Worm (Caenorhabditis elegans) whole organism, L1 larva: ENCODE results near the gene rpt-1.

ENCODE experiments used
- C34B4.2 ChIP-seq: sonication (generic microtip); optimal IDR thresholded peaks from 2 replicates; lab custom pipeline; 2017; ENCODE audit warnings: mild to moderate bottlenecking, missing genetic modification characterization, missing compliant biosample characterization
- F16B12.6 ChIP-seq: fragments of 150-350 bp; optimal IDR thresholded peaks from 2 replicates; lab custom pipeline; 2014; ENCODE audit warnings: missing biosample characterization, missing genetic modification characterization
- alr-1 ChIP-seq: fragments of 200-800 bp; sonication (Bioruptor generic); optimal IDR thresholded peaks from 2 replicates; lab custom pipeline; 2018; ENCODE audit warnings: borderline replicate concordance, mild to moderate bottlenecking, missing genetic modification characterization, missing compliant biosample characterization
- aly-2 ChIP-seq: fragments of 150-350 bp; optimal IDR thresholded peaks from 2 replicates; lab custom pipeline; 2014; ENCODE audit warnings: missing biosample characterization, missing genetic modification characterization
- ceh-8 ChIP-seq: fragments of 200-800 bp; sonication (Bioruptor generic); optimal IDR thresholded peaks from 2 replicates; lab custom pipeline; 2018; ENCODE audit warnings: mild to moderate bottlenecking, missing genetic modification characterization, moderate library complexity, missing compliant biosample characterization
- ceh-82 ChIP-seq, 3 experiments: fragments of 150-350 bp in 1 of 3; sonication (generic microtip) in 2 of 3; optimal IDR thresholded peaks; 2 replicates each; lab custom pipeline; 2014 to 2017; ENCODE audit warnings: missing biosample characterization in 3 of 3, missing genetic modification characterization in 3 of 3
- ceh-88 ChIP-seq: fragments of 200-800 bp; sonication (Bioruptor generic); IDR thresholded peaks from 2 replicates; pipeline ENCODE4 v1.3.6; 2022; ENCODE audit warnings: missing genetic modification characterization, missing compliant biosample characterization
- ceh-90 ChIP-seq: sonication (generic microtip); optimal IDR thresholded peaks from 2 replicates; lab custom pipeline; 2016; ENCODE audit warnings: missing genetic modification characterization, missing compliant biosample characterization
- dpl-1 ChIP-seq, 3 experiments: fragments of 150-350 bp in 2 of 3; sonication (generic microtip) in 1 of 3; optimal IDR thresholded peaks; 2 replicates each; lab custom pipeline; 2014 to 2017; ENCODE audit warnings: missing biosample characterization in 3 of 3, missing genetic modification characterization in 3 of 3, missing genetic modification reagents in 3 of 3
- efl-3 ChIP-seq: fragments of 200-800 bp; sonication (Bioruptor generic); optimal IDR thresholded peaks from 2 replicates; lab custom pipeline; 2018; ENCODE audit warnings: mild to moderate bottlenecking, missing genetic modification characterization, missing compliant biosample characterization
- egl-13 ChIP-seq: sonication (generic microtip); optimal IDR thresholded peaks from 2 replicates; lab custom pipeline; 2016; ENCODE audit warnings: missing genotype, missing genetic modification reagents, missing genetic modification characterization, missing compliant biosample characterization
- elt-2 ChIP-seq: sonication (generic microtip); optimal IDR thresholded peaks from 2 replicates; lab custom pipeline; 2016; ENCODE audit warnings: missing genetic modification characterization, mild to moderate bottlenecking, inconsistent platforms, missing compliant biosample characterization, missing genetic modification reagents
- ets-5 ChIP-seq: fragments of 200-800 bp; sonication (Bioruptor generic); IDR thresholded peaks from 2 replicates; pipeline ENCODE4 v1.3.6; 2022; ENCODE audit warnings: missing genetic modification characterization, missing compliant biosample characterization
- fkh-10 ChIP-seq: sonication (generic microtip); optimal IDR thresholded peaks from 2 replicates; lab custom pipeline; 2017; ENCODE audit warnings: missing biosample characterization, missing genetic modification reagents, missing genetic modification characterization
- fkh-4 ChIP-seq: sonication (generic microtip); optimal IDR thresholded peaks from 2 replicates; lab custom pipeline; 2016; ENCODE audit warnings: missing compliant biosample characterization, missing genetic modification characterization, borderline replicate concordance
- fkh-8 ChIP-seq: sonication (generic microtip); optimal IDR thresholded peaks from 2 replicates; lab custom pipeline; 2016; ENCODE audit warnings: mild to moderate bottlenecking, missing genetic modification characterization, missing compliant biosample characterization
- hlh-17 ChIP-seq: fragments of 200-800 bp; sonication (Bioruptor generic); optimal IDR thresholded peaks from 2 replicates; lab custom pipeline; 2018; ENCODE audit warnings: missing genetic modification characterization, mild to moderate bottlenecking, missing compliant biosample characterization, moderate library complexity, borderline replicate concordance
- isw-1 ChIP-seq: fragments of 200-800 bp; sonication (Bioruptor generic); IDR thresholded peaks from 2 replicates; pipeline ENCODE4 v1.3.6; 2022; ENCODE audit warnings: missing genetic modification characterization, missing compliant biosample characterization
- lin-14 ChIP-seq: fragments of 200-800 bp; sonication (Bioruptor generic); optimal IDR thresholded peaks from 2 replicates; lab custom pipeline; 2018; ENCODE audit warnings: mild to moderate bottlenecking, missing genetic modification characterization, moderate library complexity, missing compliant biosample characterization
- lin-15B ChIP-seq: fragments of 150-350 bp; sonication (generic microtip); optimal IDR thresholded peaks from 3 replicates; lab custom pipeline; 2014; ENCODE audit warnings: missing biosample characterization, missing genetic modification characterization
- lin-39 ChIP-seq: fragments of 150-350 bp; optimal IDR thresholded peaks from 2 replicates; lab custom pipeline; 2014; ENCODE audit warnings: missing biosample characterization, missing genetic modification reagents, missing genetic modification characterization
- lir-3 ChIP-seq: sonication (generic microtip); optimal IDR thresholded peaks from 2 replicates; lab custom pipeline; 2016; ENCODE audit warnings: mild to moderate bottlenecking, missing genetic modification characterization, moderate library complexity, missing compliant biosample characterization; ENCODE audit not compliant: poor library complexity
- mab-9 ChIP-seq: fragments of 200-800 bp; sonication (Bioruptor generic); IDR thresholded peaks from 2 replicates; pipeline ENCODE4 v1.3.6; 2022; ENCODE audit warnings: missing genetic modification reagents, missing genetic modification characterization, missing compliant biosample characterization
- mef-2 ChIP-seq: fragments of 150-350 bp; optimal IDR thresholded peaks from 2 replicates; lab custom pipeline; 2014; ENCODE audit warnings: missing biosample characterization, missing genetic modification characterization
- mep-1 ChIP-seq: fragments of 150-350 bp; optimal IDR thresholded peaks from 2 replicates; lab custom pipeline; 2014; ENCODE audit warnings: missing biosample characterization, missing genetic modification characterization
- nhr-12 ChIP-seq: sonication (generic microtip); optimal IDR thresholded peaks from 2 replicates; lab custom pipeline; 2017; ENCODE audit warnings: missing biosample characterization, missing genetic modification characterization
- nhr-237 ChIP-seq: fragments of 150-350 bp; optimal IDR thresholded peaks from 2 replicates; lab custom pipeline; 2014; ENCODE audit warnings: missing biosample characterization, missing genetic modification characterization
- nhr-28 ChIP-seq: fragments of 150-350 bp; optimal IDR thresholded peaks from 2 replicates; lab custom pipeline; 2014; ENCODE audit warnings: missing biosample characterization, missing genetic modification characterization
- nhr-47 ChIP-seq: sonication (generic microtip); optimal IDR thresholded peaks from 2 replicates; lab custom pipeline; 2016; ENCODE audit warnings: mild to moderate bottlenecking, missing genetic modification characterization, moderate library complexity, missing compliant biosample characterization
- nhr-71 ChIP-seq: sonication (generic microtip); optimal IDR thresholded peaks from 2 replicates; lab custom pipeline; 2016; ENCODE audit warnings: mild to moderate bottlenecking, missing genetic modification characterization, moderate library complexity, missing compliant biosample characterization
- nhr-76 ChIP-seq: sonication (generic microtip); optimal IDR thresholded peaks from 2 replicates; lab custom pipeline; 2017; ENCODE audit warnings: missing biosample characterization, missing genetic modification characterization
- nhr-84 ChIP-seq: sonication (generic microtip); optimal IDR thresholded peaks from 2 replicates; lab custom pipeline; 2017; ENCODE audit warnings: missing biosample characterization, missing genetic modification characterization
- pax-3 ChIP-seq: fragments of 200-800 bp; sonication (Bioruptor generic); optimal IDR thresholded peaks from 2 replicates; lab custom pipeline; 2018; ENCODE audit warnings: mild to moderate bottlenecking, missing genetic modification characterization, moderate library complexity, missing compliant biosample characterization
- rnt-1 ChIP-seq: sonication (generic microtip); optimal IDR thresholded peaks from 2 replicates; lab custom pipeline; 2016; ENCODE audit warnings: mild to moderate bottlenecking, missing genetic modification characterization, moderate library complexity, missing compliant biosample characterization
- snpc-4 ChIP-seq: fragments of 150-350 bp; optimal IDR thresholded peaks from 2 replicates; lab custom pipeline; 2014; ENCODE audit warnings: missing biosample characterization, missing genetic modification characterization
- sox-4 ChIP-seq: sonication (generic microtip); optimal IDR thresholded peaks from 2 replicates; lab custom pipeline; 2016; ENCODE audit warnings: missing genetic modification characterization, missing compliant biosample characterization
- sptf-1 ChIP-seq: fragments of 150-350 bp; optimal IDR thresholded peaks from 2 replicates; lab custom pipeline; 2014; ENCODE audit warnings: missing biosample characterization, missing genetic modification characterization
- sup-37 ChIP-seq: fragments of 200-800 bp; sonication (Bioruptor generic); optimal IDR thresholded peaks from 2 replicates; lab custom pipeline; 2018; ENCODE audit warnings: mild to moderate bottlenecking, missing genetic modification characterization, missing compliant biosample characterization
- swsn-7 ChIP-seq: sonication (generic microtip); optimal IDR thresholded peaks from 2 replicates; lab custom pipeline; 2016; ENCODE audit warnings: missing genetic modification characterization, missing compliant biosample characterization
- tbx-2 ChIP-seq: sonication (generic microtip); optimal IDR thresholded peaks from 2 replicates; lab custom pipeline; 2016; ENCODE audit warnings: missing genetic modification characterization, missing compliant biosample characterization
- tlp-1 ChIP-seq: fragments of 150-350 bp; optimal IDR thresholded peaks from 2 replicates; lab custom pipeline; 2014; ENCODE audit warnings: missing biosample characterization, missing genetic modification characterization
- unc-30 ChIP-seq: sonication (generic microtip); optimal IDR thresholded peaks from 2 replicates; lab custom pipeline; 2017; ENCODE audit warnings: missing biosample characterization, missing genetic modification characterization
- unc-62 ChIP-seq: fragments of 150-350 bp; optimal IDR thresholded peaks from 2 replicates; lab custom pipeline; 2014; ENCODE audit warnings: missing biosample characterization, missing genetic modification reagents, missing genetic modification characterization
- unc-98 ChIP-seq: fragments of 200-800 bp; sonication (Bioruptor generic); IDR thresholded peaks from 2 replicates; pipeline ENCODE4 v1.3.6; 2022; ENCODE audit warnings: missing genetic modification characterization, missing compliant biosample characterization
- vab-15 ChIP-seq: sonication (generic microtip); optimal IDR thresholded peaks from 2 replicates; lab custom pipeline; 2017; ENCODE audit warnings: missing genotype, mild to moderate bottlenecking, missing genetic modification characterization, missing compliant biosample characterization
- xbp-1 ChIP-seq: sonication (generic microtip); optimal IDR thresholded peaks from 2 replicates; lab custom pipeline; 2016; ENCODE audit warnings: missing genetic modification characterization, missing compliant biosample characterization
- ztf-11 ChIP-seq, 2 experiments: sonication (generic microtip); optimal IDR thresholded peaks; 2 replicates each; lab custom pipeline; 2016 to 2017; ENCODE audit warnings: missing genetic modification characterization in 2 of 2, missing biosample characterization in 1 of 2, missing compliant biosample characterization in 1 of 2
- ztf-4 ChIP-seq: fragments of 150-350 bp; optimal IDR thresholded peaks from 2 replicates; lab custom pipeline; 2014; ENCODE audit warnings: missing biosample characterization, missing genetic modification characterization

The rpt-1 gene

DNA sequence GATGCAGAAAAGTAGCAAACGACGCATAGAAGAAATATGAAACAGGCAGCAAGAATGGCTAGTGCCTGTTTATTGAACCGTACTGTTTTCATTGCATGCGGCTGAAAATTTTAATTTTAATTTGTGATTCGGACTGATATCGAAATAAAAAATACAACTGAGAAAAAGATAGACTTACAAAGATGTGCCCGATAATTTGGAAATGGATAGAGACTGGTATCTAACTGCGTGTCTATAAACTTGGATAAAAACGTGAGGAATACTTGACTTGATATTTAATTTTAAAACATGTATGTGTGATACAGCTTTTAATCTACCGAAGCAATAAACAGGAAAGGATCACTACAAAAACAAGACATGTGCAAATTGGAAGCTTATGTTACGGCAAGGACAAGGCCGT lies 3.2 kb upstream of the rpt-1 start, which contains the start of gene mans-2:
TSS of gene mans-2 (minus strand) at position 101 of the 400 bp plus-strand sequence.
- TF ChIP-seq sptf-1 (tag; lab: Kevin White, UChicago) (no peak), dpl-1 (GFP tag; optimal IDR thresholded peaks at IDR 0.05; lab: Kevin White, UChicago) (no peak), swsn-7 (no peak), mef-2 (tag; lab: Kevin White, UChicago) (no peak), hlh-17 (no peak), fkh-8 (no peak), lir-3 (tag; lab: Kevin White, UChicago) (no peak), lin-39 (tag; lab: Kevin White, UChicago) (no peak), fkh-10 (GFP tag; lab: Kevin White, UChicago) (no peak), lin-14 (GFP tag; lab: Kevin White, UChicago) (no peak), snpc-4 (tag; lab: Kevin White, UChicago) (no peak), ztf-4 (no peak), nhr-71 (tag; lab: Kevin White, UChicago) (no peak), nhr-237 (tag; lab: Kevin White, UChicago) (no peak), C34B4.2 (tag; lab: Kevin White, UChicago) (no peak)

DNA sequence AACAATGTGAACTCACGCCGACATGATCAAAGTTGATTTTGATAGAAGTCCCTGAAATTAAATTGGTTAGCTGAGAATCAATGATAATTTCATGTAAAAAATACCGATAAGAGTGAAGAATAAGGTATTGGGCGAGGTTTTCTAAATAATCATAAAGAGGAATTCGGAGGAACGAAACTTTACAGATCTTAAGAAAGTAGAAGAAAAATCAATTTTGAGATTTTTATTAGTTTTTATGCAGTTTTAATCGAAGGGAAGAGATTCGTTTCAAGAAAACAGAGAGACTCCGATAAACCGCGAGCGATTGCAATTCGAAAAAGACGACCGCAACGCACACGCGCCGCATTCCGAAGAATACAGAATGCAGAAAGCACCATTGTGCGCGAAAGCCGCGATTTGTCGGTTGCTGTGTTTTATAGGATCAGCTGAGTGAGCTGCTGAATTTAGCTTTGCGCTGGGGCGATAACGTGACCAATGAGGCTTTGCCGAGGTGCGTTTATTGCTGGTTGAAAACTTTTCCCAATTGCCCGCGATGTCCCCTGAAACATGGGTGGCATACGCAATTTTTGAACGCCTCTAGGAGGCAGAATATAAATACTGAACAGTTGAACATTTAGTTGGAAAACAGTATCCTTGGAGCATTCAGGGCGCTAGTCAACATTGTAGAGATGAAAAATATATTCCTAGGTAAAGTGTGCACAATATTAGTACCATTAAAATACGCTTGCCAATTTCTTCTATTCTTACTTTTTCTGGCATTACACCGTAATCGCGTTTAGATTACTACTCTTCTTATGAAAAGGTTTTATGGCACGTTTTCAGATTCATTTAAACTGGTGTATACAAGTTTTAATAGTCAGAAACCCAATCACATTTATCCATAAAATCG lies 2.3 kb downstream of the rpt-1 start, which contains the start of gene snr-4:
TSS of gene snr-4 (minus strand) at position 51 of the 889 bp plus-strand sequence.
- peak; percentile 31 for TF ChIP-seq ceh-90
- TF ChIP-seq rnt-1 = peak; percentile 97
- peak; percentile 37 for TF ChIP-seq nhr-76
- no peak for TF ChIP-seq nhr-28 (tag; lab: Kevin White, UChicago)
- TF ChIP-seq ceh-88 (GFP tag; lab: Robert Waterston, UW) = peak; percentile 91
- peak; percentile 66 for TF ChIP-seq F16B12.6
- TF ChIP-seq alr-1 (tag; lab: Kevin White, UChicago) = no peak
- peak; percentile 94 for TF ChIP-seq egl-13
- TF ChIP-seq unc-98 (GFP tag; lab: Robert Waterston, UW) = peak; percentile 68; the same call in 1 of the 2 replicates
- peak; percentile 97 for TF ChIP-seq swsn-7
- peak; percentile 98 for TF ChIP-seq pax-3 (tag; lab: Kevin White, UChicago)
- TF ChIP-seq lin-15B (tag; lab: Kevin White, UChicago) = peak; percentile 93
- TF ChIP-seq ets-5 (GFP tag; lab: Robert Waterston, UW) = no peak
- peak; percentile 84 for TF ChIP-seq mep-1
- TF ChIP-seq vab-15 (tag; lab: Kevin White, UChicago) = peak; percentile 48
- peak; percentile 91 for TF ChIP-seq elt-2 (tag; lab: Kevin White, UChicago)
- no peak for TF ChIP-seq tlp-1 (tag; lab: Kevin White, UChicago)
- TF ChIP-seq unc-62 = peak; percentile 60
- TF ChIP-seq sup-37 (GFP tag; lab: Kevin White, UChicago) = peak; percentile 89
- TF ChIP-seq snpc-4 (tag; lab: Kevin White, UChicago) = peak; percentile 99
- peak; percentile 98 for TF ChIP-seq nhr-47 (tag; lab: Kevin White, UChicago)
- peak; percentile 95 for TF ChIP-seq mab-9 (GFP tag; lab: Robert Waterston, UW)
- TF ChIP-seq sox-4 (tag; lab: Kevin White, UChicago) = peak; percentile 81
- TF ChIP-seq nhr-84 = peak; percentile 36
- peak; percentile 36 for TF ChIP-seq mef-2 (tag; lab: Kevin White, UChicago)
- peak; percentile 68 for TF ChIP-seq efl-3 (GFP tag; lab: Kevin White, UChicago)
- TF ChIP-seq fkh-8 = peak; percentile 95
- TF ChIP-seq fkh-4 (tag; lab: Kevin White, UChicago) = peak; percentile 69
- TF ChIP-seq xbp-1 (tag; lab: Kevin White, UChicago) = peak; percentile 93
- TF ChIP-seq hlh-17 = no peak
- TF ChIP-seq ceh-82 (tag; optimal IDR thresholded peaks at IDR 0.05; lab: Kevin White, UChicago) = peak; percentile 96 to 97 (median 96)
- TF ChIP-seq tbx-2 = peak; percentile 96
- peak; percentile 80 for TF ChIP-seq ceh-8
- peak; percentile 91 for TF ChIP-seq aly-2 (tag; lab: Kevin White, UChicago)
- peak; percentile 20 for TF ChIP-seq nhr-12
- TF ChIP-seq ztf-11 (tag; optimal IDR thresholded peaks at IDR 0.05; lab: Kevin White, UChicago) = peak in 1 of 2 experiments; percentile 91
- TF ChIP-seq C34B4.2 (tag; lab: Kevin White, UChicago) = peak; percentile 23
- no peak for TF ChIP-seq unc-30 (tag; lab: Kevin White, UChicago)
- TF ChIP-seq isw-1 (GFP tag; lab: Robert Waterston, UW) = peak; percentile 96
